Worm (Caenorhabditis elegans): ENCODE data around the gene C01G5.9.

C01G5.9 gene

DNA sequence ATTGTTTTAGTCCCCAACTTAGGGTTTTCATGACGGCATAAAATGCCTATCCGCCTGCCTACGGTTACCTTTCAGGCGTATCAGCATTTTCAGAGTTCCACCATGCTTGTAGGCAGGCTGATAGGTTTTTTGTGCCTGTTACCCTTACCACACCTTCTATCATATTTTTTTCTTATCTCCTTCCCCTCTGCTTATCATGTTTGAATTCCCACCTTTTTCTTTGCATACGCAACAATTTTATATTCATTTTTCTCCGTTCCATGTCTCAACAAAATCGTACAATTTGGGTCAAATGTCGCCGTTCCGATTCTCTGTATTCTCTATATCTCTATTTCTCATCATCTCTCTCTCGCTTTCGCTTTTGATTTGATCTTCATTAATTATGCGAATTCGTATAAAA is at the start of gene C01G5.9:
Gene C01G5.9, plus strand, starts transcription at position 301 of the 400 bp plus-strand sequence.
- TF ChIP-seq ama-1 (optimal IDR thresholded peaks at IDR 0.05) (no peak), hnd-1 (tag; optimal IDR thresholded peaks at IDR 0.05) (no peak), tbx-11 (GFP tag; IDR thresholded peaks at IDR 0.05) (no peak), F13C5.2 (tag; optimal IDR thresholded peaks at IDR 0.05) (no peak), ceh-13 (GFP tag; optimal IDR thresholded peaks at IDR 0.05) (no peak), aly-1 (tag; optimal IDR thresholded peaks at IDR 0.05) (no peak), pes-1 (GFP tag; IDR thresholded peaks at IDR 0.05) (no peak), hmg-4 (GFP tag; optimal IDR thresholded peaks at IDR 0.05) (no peak), flt-1 (GFP tag; IDR thresholded peaks at IDR 0.05) (no peak)

DNA sequence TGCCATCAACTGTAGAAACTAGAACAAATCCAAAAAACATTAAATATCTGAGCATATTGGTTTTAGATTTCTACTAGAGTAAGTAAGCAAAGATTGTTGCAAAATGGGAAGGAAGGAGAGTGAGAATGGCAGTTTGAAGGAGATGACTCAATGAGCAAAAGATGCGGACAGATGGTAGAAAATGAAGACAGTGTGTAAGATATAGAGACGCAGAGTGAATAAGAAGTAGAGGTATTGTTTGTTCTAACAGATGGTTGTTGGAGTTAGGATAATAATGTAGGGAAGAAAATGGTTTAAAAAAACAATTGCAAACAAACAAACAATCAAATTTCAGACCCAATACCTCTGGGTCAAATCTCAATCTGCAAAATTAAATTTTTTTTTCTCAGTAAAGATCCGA is 48.5 kb upstream of the C01G5.9 start, which contains the start of gene tmed-13:
Gene tmed-13, minus strand, starts transcription at position 169 of the 400 bp plus-strand sequence.
- TF ChIP-seq tbx-37 (GFP tag; conservative IDR thresholded peaks at IDR 0.05): no peak
- no peak for TF ChIP-seq sea-1 (GFP tag; conservative IDR thresholded peaks at IDR 0.05)
- TF ChIP-seq ama-1 (optimal IDR thresholded peaks at IDR 0.05): no peak
- no peak for TF ChIP-seq ceh-36 (tag; optimal IDR thresholded peaks at IDR 0.05)
- TF ChIP-seq tra-4 (tag; optimal IDR thresholded peaks at IDR 0.05): no peak
- no peak for TF ChIP-seq flt-1 (GFP tag; IDR thresholded peaks at IDR 0.05)
- no peak for TF ChIP-seq tbx-11 (GFP tag; IDR thresholded peaks at IDR 0.05)
- no peak for TF ChIP-seq hmg-4 (GFP tag; optimal IDR thresholded peaks at IDR 0.05)
- no peak for TF ChIP-seq hnd-1 (tag; optimal IDR thresholded peaks at IDR 0.05)
- TF ChIP-seq hmbx-1 (tag; optimal IDR thresholded peaks at IDR 0.05): no peak
- no peak for TF ChIP-seq B0310.2 (tag; optimal IDR thresholded peaks at IDR 0.05)
- no peak for TF ChIP-seq F13C5.2 (tag; optimal IDR thresholded peaks at IDR 0.05)
- TF ChIP-seq scrt-1 (GFP tag; IDR thresholded peaks at IDR 0.05): no peak
- no peak for TF ChIP-seq ceh-13 (GFP tag; optimal IDR thresholded peaks at IDR 0.05)
- no peak for TF ChIP-seq pes-1 (GFP tag; IDR thresholded peaks at IDR 0.05)
- no peak for TF ChIP-seq ets-7 (tag; optimal IDR thresholded peaks at IDR 0.05)

DNA sequence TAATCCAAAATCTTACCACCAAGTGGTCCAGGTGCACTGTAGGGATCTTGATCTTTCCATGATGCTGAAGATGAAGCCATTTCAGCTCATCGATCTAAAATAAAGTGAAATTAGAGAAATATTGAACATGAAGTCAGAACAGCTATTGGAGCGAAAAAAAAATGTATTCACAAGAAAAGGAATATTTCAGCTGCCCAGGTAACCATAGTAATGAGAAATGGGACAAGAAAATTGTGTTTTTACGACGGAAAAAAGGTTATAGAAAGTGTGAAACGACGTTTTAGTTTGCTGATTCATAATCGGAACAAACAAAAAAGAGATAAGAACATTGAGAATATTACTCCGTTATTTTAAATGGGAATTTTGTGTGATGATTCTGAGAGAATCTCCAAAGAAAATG is 46.6 kb upstream of the C01G5.9 start, which contains the start of gene Y73B6BL.27:
Gene Y73B6BL.27, minus strand, starts transcription at position 101 of the 400 bp plus-strand sequence.
- TF ChIP-seq ama-1 (optimal IDR thresholded peaks at IDR 0.05): no peak
- TF ChIP-seq flt-1 (GFP tag; IDR thresholded peaks at IDR 0.05): no peak
- TF ChIP-seq tbx-11 (GFP tag; IDR thresholded peaks at IDR 0.05): no peak
- TF ChIP-seq B0310.2 (tag; optimal IDR thresholded peaks at IDR 0.05): no peak
- no peak for TF ChIP-seq ets-7 (tag; optimal IDR thresholded peaks at IDR 0.05)
- TF ChIP-seq sea-1 (GFP tag; conservative IDR thresholded peaks at IDR 0.05): no peak
- TF ChIP-seq scrt-1 (GFP tag; IDR thresholded peaks at IDR 0.05): no peak
- TF ChIP-seq ceh-13 (GFP tag; optimal IDR thresholded peaks at IDR 0.05): no peak
- TF ChIP-seq F13C5.2 (tag; optimal IDR thresholded peaks at IDR 0.05): no peak
- no peak for TF ChIP-seq aly-1 (tag; optimal IDR thresholded peaks at IDR 0.05)
- no peak for TF ChIP-seq tbx-37 (GFP tag; conservative IDR thresholded peaks at IDR 0.05)
- no peak for TF ChIP-seq ceh-36 (tag; optimal IDR thresholded peaks at IDR 0.05)
- TF ChIP-seq hmg-4 (GFP tag; optimal IDR thresholded peaks at IDR 0.05): no peak
- no peak for TF ChIP-seq hnd-1 (tag; optimal IDR thresholded peaks at IDR 0.05)
- TF ChIP-seq tra-4 (tag; optimal IDR thresholded peaks at IDR 0.05): no peak
- TF ChIP-seq pes-1 (GFP tag; IDR thresholded peaks at IDR 0.05): no peak
- no peak for TF ChIP-seq hmbx-1 (tag; optimal IDR thresholded peaks at IDR 0.05)

DNA sequence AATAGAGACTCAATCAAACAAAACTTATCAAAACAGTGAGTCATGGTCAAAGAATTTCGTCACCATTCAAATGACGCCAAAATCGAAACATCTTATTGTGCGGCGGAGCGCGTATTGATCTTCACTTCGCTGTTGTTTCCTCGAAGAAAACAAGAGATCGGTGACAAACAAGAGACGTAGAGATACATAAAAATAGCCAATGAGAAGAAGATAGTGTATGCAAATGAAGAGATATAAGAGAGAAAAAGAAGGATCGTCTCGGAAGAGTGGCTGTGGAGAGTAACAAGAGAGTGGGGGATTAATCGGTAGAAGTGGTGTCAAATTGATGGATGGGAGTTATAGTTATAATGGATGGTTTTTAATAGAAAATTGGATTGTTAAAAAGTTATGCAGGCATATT is 44.9 kb upstream of the C01G5.9 start:
- no peak for TF ChIP-seq hmbx-1 (tag; optimal IDR thresholded peaks at IDR 0.05)
- no peak for TF ChIP-seq hnd-1 (tag; optimal IDR thresholded peaks at IDR 0.05)
- peak; percentile 14 for TF ChIP-seq F13C5.2 (tag; optimal IDR thresholded peaks at IDR 0.05)

DNA sequence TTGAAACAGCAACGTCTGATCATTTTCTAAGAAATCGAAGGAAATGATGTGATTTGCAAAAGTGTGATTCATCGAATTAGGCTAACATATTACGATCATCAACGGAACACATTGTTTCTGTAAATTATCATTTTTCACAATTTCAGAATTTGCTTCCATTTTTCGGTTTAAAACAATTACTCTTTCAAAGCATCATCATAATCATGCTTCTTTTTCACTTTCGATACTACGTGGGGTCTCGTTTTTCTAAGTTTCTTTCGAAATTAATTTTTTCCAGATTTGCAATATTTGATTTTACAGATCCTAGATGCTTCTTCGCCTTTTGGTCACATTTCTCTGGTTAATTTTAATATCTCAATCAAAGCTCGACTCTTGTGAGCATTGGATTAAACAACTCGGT is 39.5 kb upstream of the C01G5.9 start, which contains the start of gene tyr-6:
Gene tyr-6, plus strand, starts transcription at position 301 of the 400 bp plus-strand sequence.
- TF ChIP-seq ceh-36 (tag; optimal IDR thresholded peaks at IDR 0.05) (no peak), aly-1 (tag; optimal IDR thresholded peaks at IDR 0.05) (no peak)

DNA sequence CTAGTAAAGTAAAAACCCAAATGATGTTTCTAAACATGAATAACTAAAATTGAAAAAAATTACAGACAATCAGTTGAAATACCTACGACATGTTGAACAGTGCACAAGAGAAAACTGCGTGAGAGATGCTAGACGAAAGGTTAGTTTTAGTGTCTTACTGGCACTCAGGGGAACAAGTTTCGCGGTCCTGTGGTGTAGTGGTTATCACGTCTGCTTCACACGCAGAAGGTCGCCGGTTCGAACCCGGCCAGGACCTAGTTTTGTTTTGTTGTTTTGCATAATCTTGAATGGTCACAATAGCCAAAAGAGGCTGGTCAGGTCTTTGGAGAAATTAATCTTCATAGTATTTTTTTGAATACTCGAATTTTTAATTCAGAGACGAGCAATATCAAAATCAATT is 38.7 kb upstream of the C01G5.9 start:
- TF ChIP-seq B0310.2 (tag; optimal IDR thresholded peaks at IDR 0.05) (no peak), ceh-36 (tag; optimal IDR thresholded peaks at IDR 0.05) (no peak), tbx-37 (GFP tag; conservative IDR thresholded peaks at IDR 0.05) (peak; percentile 28; the same call in 1 of the 2 replicates), hmbx-1 (tag; optimal IDR thresholded peaks at IDR 0.05) (no peak), pes-1 (GFP tag; IDR thresholded peaks at IDR 0.05) (peak; percentile 72), F13C5.2 (tag; optimal IDR thresholded peaks at IDR 0.05) (no peak), scrt-1 (GFP tag; IDR thresholded peaks at IDR 0.05) (0 out of 2 replicates have a peak, but pooled peaks have one; percentile 34)

DNA sequence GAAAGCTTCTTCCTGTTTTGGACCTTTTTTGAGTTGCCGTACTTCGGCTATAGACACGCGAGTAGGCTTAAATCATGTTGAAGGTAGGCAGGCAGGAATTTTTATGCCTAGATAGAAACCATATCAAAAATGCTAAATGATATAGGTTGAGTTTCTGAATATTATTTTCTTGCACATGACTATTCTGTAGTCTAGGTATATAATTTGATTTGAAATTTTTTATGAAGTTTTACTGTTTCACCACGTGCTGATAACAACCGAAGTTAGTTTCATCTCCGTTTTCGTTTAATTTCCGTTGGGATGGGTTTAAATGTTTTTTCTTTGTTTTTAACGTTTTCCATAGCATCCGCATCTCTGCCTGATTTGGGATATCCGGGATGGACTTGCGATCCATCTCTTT is 32.6 kb upstream of the C01G5.9 start, which contains the start of gene Y73B6BL.37:
Gene Y73B6BL.37, plus strand, starts transcription at position 301 of the 400 bp plus-strand sequence.
- TF ChIP-seq hmg-4 (GFP tag; optimal IDR thresholded peaks at IDR 0.05): no peak
- TF ChIP-seq flt-1 (GFP tag; IDR thresholded peaks at IDR 0.05): no peak
- TF ChIP-seq hmbx-1 (tag; optimal IDR thresholded peaks at IDR 0.05): no peak

DNA sequence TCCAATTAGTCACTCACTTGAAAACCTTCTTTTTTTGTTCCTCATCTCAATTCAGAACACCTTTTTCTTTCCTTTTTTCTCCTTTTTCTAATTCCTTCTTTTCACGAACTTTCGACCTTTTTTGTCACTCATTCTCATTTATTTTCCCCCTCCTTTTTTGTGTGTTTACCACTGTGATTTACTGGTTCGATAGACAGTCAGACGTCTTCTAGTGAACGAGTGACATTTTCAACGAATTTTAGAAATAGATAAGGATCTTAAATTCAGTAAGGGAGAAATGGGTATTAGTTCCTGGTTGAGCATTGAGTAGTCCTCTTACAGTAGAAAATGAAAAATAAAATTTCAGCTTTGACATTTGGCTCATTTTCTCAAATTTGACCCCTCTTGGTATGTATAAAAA is 27.8 kb upstream of the C01G5.9 start:
- TF ChIP-seq ceh-13 (GFP tag; optimal IDR thresholded peaks at IDR 0.05): no peak
- TF ChIP-seq flt-1 (GFP tag; IDR thresholded peaks at IDR 0.05): no peak
- TF ChIP-seq F13C5.2 (tag; optimal IDR thresholded peaks at IDR 0.05): no peak
- no peak for TF ChIP-seq scrt-1 (GFP tag; IDR thresholded peaks at IDR 0.05)
- TF ChIP-seq tra-4 (tag; optimal IDR thresholded peaks at IDR 0.05): no peak
- no peak for TF ChIP-seq tbx-37 (GFP tag; conservative IDR thresholded peaks at IDR 0.05)
- no peak for TF ChIP-seq sea-1 (GFP tag; conservative IDR thresholded peaks at IDR 0.05)
- TF ChIP-seq tbx-11 (GFP tag; IDR thresholded peaks at IDR 0.05): no peak
- no peak for TF ChIP-seq aly-1 (tag; optimal IDR thresholded peaks at IDR 0.05)
- no peak for TF ChIP-seq hnd-1 (tag; optimal IDR thresholded peaks at IDR 0.05)
- no peak for TF ChIP-seq B0310.2 (tag; optimal IDR thresholded peaks at IDR 0.05)
- no peak for TF ChIP-seq hmbx-1 (tag; optimal IDR thresholded peaks at IDR 0.05)
- TF ChIP-seq ama-1 (optimal IDR thresholded peaks at IDR 0.05): no peak

Measured in whole organism, early embryonic.